Worm (Caenorhabditis elegans) whole organism, dauer: ENCODE data around the gene B0464.9.

ENCODE experiments used
- unc-62 ChIP-seq: sonication (generic microtip); optimal IDR thresholded peaks from 2 replicates; lab custom pipeline; 2017; ENCODE audit warnings: missing biosample characterization, missing genetic modification reagents, missing genetic modification characterization

The B0464.9 gene

DNA sequence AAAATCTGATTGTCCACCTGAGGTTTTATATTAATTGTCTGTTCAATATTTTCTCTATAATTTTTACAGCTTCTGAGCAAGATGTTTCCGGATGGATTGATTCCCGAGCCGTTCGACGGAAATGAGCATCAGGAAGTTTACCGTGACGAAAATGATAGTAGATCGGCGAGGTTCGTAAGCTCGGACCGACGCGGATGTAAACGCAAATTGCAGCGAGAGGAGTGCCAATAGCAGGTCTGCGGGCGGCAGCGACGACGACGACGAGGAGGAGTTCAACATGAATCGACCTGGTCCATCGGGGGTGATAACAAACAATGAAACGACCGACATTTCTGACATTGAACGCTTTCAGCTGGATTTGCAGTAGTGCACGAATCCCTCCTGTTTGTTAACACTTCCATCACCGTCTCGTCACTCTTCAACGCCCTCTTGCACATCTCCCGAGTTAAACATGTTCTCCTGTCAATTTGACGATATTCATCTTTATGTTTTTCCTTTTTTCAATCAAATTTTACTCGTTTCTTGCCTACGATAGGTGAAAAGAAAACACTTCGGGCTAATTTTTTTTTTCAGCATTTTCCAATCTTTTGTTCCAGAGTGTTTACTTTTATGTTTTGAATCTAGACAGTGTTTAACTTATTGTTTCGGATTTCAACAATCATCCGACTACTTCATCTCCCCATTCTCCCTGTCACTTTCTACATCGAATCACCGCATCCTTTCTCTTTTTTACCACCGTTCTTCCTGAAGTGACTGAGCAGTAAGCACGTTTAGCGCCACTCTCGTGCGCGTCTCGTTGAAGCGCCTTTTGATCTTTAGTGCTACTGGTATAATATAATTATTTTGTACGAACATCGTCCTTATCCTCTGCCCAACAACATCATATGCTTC lies 3.4 kb upstream of the B0464.9 start:
- TF ChIP-seq unc-62: no peak

DNA sequence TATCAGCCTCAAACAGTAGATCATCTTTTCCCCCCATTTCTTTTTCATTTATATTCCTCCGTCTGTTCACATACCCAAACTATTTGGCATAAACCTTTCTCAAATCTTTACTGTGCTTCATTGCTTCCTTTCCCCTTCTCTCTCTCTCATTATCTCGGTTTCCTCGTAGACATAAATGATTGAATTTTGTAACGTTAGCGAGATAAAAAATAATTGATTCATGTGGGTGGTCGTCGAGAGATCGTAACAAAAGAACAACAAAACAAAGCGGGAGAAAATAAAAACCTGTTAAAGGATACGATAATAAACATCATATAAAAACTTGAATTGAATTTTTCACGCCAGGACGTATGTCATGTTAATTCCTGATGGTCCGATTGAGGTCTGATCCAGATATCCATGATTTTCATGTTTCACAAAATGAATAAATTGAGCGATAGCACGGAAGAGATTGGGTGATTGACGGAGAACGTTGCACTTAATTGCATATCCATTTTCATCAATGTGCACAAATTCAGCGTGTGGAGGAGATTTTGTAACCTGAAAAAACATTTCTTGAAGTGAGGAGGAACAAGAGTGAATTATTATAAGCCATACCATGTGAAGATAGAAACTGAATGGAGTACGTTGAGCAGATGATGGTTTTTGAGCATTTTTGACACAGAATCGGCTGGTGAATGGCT lies 2.6 kb upstream of the B0464.9 start:
- no peak for TF ChIP-seq unc-62

DNA sequence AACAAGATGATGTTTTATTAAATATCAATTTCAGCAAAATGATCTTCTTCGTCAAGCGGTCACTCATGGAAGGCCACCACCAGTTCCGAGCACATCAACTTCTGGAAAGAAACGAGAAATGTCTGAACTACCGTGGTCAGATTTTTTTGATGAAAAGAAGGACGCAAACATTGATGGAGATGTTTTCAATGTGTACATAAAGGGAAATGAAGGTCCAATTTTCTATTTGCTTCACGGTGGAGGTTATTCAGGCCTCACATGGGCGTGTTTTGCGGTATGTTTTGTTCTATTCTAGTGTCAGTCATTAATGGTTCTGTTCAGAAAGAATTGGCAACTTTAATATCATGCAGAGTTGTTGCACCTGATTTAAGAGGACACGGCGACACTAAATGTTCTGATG lies 298 bp downstream of the B0464.9 start, which contains the start of gene B0464.6:
B0464.6 (minus strand) TSS at position 101 of the 400 bp plus-strand sequence.
- no peak for TF ChIP-seq unc-62

DNA sequence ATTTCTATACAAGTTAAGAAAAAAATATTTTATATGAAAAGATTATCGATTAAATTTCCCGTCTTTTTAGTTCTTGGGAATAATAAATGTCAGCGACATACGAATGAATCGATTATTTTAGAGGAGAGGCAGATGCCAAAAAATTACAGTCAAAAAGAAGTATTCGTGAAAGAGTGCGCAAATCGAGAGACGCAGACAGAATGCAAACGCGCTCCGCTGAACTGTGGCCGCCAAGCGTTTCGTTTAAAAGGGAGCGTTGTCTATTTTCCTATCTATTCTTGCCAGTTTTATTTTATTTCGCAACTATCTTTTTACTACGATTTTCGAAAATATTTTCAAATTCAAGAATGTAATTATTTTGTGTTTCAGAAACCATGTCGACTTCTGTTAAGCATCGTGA lies 1.5 kb downstream of the B0464.9 start, which contains the start of gene baf-1:
baf-1 (plus strand) TSS at position 370 of the 400 bp plus-strand sequence.
- TF ChIP-seq unc-62: no peak

DNA sequence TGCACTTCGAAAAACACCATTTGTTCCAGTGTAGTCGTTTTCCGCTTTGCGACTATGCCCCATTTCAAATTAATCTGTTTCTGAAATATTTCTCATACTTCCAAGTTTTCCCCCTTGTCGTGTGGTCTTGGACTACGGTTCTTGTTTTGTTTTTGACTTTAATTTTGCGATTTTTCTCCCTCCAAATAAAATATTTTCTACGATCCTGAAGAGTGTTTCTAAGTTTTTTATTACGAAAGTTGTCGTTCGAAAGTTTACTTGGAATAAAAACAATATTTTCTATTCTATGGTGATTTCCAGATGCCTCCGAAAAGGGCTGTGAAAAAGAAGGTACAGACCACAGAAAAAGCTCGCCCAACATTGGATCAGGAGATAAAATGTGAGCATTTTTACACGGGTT lies 2.3 kb downstream of the B0464.9 start, which contains the start of gene tag-342:
tag-342 (plus strand) TSS at position 301 of the 400 bp plus-strand sequence.
- no peak for TF ChIP-seq unc-62

DNA sequence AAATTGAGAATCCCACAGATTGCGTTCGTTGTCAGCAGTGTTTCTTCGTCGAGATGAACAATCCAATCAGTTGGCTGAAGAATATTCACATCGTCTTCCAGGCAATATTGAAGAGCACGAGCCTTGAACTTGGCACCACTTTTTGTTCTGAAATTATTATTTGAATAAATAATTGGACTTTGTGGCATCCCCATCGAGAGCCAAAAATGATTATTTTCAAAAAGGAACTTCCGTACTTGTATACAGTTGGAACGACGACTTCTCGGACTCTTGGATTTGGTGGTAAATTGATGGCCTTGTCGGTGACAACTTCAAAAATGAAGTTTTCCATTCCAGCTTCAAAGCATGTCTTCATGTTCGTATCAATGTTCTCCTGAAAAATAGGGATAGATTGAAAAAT lies 6.4 kb downstream of the B0464.9 start:
- TF ChIP-seq unc-62: no peak

DNA sequence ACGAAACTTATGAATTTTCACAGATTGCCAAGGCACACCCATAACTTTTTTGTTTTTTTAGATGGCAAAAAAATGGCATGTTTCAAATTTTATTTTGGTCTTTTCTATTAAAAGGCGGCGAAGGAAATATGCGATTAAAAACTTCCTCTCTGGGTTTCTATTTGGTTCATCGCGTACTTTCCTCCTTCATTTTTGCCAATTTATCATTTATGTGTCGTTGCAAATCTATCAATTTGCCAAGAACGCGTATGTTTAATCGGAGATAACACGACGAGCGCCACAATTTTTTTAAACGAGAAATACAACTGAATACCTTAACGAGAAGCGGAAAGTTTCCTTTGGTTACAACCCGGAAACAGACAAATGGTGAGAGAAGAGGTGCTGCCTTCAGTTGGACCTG lies 6.9 kb downstream of the B0464.9 start:
- TF ChIP-seq unc-62: no peak

DNA sequence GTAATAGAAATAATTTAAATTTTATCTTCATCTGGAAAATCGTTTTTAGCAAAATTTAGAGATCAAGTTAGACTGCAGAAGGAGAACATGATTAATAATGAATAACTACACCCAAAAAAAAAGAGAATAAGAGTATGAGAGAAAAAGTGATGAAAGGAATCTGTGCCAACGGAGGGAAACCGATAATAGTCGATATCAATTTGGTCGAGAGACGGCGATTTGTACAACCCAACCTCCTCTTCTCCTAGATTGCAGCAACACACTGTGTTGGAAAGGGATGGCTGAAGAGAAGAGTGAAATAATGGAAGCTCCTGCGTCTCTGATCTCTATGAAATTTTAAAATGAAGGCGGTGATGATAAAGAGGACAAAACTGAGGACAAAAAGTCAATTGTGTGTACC lies 8.9 kb downstream of the B0464.9 start:
- TF ChIP-seq unc-62: no peak

DNA sequence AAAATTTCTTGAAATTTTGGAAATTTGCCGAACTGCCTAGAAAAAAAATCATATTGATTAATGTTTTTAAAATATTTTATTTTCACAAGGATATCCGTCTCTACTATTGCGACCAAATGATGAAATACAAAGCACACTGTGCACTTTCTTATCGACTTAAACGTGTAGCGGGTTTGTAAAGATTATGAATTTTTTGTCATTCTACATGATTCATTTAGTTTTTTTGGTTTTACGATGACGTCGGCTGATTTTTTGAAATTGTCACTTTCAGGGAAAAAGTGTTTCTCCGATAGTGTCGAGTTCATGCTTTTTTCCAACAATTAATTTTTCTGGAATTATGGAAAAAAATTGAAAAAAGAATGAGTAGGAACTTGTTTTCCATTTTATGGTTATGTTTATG lies 11.0 kb downstream of the B0464.9 start:
- no peak for TF ChIP-seq unc-62

DNA sequence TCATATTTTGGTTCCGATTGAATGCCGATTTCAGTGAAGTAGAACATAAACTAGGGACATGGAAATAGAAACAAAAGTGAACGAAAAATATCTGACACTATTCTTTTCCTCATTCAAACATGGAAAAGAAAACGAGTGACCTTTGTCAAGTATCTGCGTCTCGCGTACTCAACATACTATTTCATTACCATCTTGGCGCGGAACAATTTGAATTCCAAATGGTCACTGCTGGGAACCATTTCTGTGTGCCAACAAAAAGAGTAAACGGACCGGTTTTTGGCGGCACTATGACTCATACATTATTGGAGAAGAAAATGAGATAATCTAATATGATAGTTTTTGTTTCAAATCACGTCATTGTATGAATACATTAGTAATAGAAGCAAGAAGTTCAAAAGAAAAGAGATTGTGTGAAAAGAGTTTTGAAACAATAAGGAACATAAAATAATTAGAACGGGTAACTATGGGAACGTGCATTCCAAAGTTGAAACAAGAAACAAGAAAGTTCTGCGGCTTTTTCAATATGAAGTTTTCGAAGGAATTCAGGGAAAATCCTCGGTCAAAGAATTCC lies 16.9 kb downstream of the B0464.9 start:
- TF ChIP-seq unc-62: no peak

DNA sequence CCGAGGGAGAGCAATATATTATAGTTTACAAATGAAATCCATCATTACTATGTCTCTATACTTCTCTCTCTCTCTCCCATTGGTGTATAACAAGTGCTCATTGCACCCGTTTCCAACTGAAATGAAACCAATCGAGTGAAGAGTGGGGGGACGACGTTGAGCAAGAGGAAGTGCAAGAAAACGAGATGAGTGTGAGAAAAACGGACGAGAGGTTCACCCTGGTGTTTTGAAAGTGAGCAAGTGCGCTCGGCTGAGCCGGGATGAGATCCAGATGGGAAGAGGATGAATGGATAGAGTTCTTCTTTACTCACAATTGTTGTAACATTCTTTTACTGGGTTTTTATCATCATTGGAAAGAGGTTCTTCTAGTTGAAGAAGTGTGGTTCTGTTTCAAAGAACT lies 18.1 kb downstream of the B0464.9 start:
- no peak for TF ChIP-seq unc-62

DNA sequence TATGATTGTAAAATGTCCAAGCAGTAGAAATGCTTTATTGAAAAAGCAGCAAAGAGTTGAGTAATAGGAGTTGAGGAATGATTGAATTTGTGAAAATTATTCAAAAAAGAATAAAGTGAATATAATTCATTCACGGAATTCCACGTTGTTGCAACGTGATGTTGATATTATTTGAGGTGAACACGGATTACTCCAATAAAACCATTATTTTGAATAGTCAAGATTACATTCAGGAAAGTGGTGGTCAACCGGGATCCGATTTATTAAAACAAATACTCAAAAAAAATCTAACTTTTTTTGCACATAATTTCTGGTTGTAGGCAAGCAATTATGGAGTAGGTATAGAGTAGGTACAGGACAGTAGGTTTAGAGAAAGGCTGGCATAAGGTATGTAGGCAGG lies 19.8 kb downstream of the B0464.9 start, which contains the start of gene bre-3:
bre-3 (minus strand) TSS at position 101 of the 400 bp plus-strand sequence.
- no peak for TF ChIP-seq unc-62

DNA sequence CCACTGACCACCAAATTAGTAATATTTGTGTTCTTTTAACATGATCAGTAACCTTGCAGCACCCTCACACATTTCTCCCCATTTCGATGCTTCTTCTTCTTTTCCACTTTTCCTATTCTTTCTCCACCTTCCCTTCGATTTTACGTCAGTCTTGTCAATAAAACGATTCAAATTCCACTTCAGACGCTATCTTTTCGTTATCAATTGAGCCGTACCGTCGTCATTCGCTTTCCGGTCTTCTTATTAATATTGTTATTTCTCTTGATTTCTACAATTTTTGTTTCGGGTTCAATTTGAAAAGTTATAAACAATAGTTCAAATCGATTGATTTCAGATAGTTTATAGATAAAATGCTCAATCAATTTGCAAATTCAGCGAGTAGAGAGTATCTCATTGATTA lies 21.9 kb downstream of the B0464.9 start:
- no peak for TF ChIP-seq unc-62

DNA sequence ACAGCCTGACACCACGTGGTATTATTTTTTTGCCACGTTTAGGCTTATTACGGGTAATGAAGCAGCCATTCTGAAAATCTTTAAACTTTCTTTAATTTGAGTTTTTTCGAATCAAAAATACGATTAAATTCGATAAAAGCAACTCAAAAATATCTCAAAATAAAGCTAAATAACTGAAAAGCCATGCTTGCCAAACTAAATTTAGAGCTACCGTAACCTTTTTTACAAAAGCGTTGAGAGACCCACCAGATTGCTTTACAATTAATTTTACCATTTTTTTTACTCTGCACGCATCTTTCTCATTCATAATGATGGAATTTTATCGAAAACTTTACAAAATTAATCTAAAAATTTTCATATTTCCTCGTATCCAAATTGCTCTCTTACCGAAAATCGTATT lies 22.5 kb downstream of the B0464.9 start:
- no peak for TF ChIP-seq unc-62

DNA sequence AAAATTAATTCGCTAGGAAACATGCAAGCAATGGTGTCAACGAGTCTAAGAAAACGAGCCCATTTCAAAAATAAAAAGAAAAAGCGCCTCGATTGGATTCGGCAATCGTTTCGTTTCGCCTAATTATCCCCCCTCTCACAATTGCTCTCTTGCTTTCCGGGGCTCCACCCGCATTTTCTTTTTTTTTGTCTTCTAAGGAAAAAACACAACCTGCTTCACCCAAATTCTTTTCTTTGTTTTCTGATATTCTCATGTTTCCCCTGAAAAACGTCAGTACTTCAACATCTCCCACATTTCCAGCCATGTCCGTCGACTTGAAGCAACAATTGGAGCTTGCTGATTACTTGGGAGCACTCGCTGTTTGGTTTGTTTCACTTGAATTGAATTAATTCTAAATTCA lies 22.9 kb downstream of the B0464.9 start, which contains the start of gene nlp-36:
nlp-36 (plus strand) TSS at position 301 of the 400 bp plus-strand sequence.
- TF ChIP-seq unc-62: no peak

DNA sequence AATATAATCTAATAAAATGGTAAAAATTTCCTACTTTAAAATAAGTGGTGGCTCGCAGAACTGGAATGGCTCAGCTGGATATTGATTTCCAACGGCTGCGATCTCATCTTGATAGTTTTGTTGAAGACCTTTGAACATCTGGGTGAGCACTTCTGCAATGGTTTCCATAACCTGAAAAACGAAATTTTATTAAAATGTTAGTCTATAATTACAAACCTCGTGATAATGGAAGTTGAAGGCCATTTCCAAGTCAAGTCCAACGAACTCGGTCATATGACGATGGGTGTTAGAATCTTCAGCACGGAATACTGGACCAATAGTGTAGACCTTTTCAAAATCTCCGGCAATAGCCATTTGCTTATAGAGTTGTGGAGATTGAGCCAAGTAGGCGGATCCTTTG lies 24.2 kb downstream of the B0464.9 start:
- TF ChIP-seq unc-62: no peak
